Fruit fly (Drosophila melanogaster): Measurements from ENCODE around the gene CG12773.

CG12773 gene

dm6 chrX:1337998-1338397 lies 15.8 kb downstream of the CG12773 start:
- TF ChIP-seq CG11762 (GFP tag; optimal IDR thresholded peaks at IDR 0.05; ENCODE audit: insufficient read depth) = no peak
- TF ChIP-seq CG8632 (GFP tag; optimal IDR thresholded peaks at IDR 0.05) = no peak
- no peak for TF ChIP-seq topi (GFP tag; optimal IDR thresholded peaks at IDR 0.05)
- TF ChIP-seq CG6808 (GFP tag; optimal IDR thresholded peaks at IDR 0.05) = no peak
- TF ChIP-seq Sox102F (GFP tag; optimal IDR thresholded peaks at IDR 0.05) = no peak
- TF ChIP-seq CG3032 (tag; optimal IDR thresholded peaks at IDR 0.05) = no peak
- TF ChIP-seq Hr4 (GFP tag; optimal IDR thresholded peaks at IDR 0.05) = no peak
- peak; percentile 40; the same call in 1 of the 3 replicates for TF ChIP-seq eg (GFP tag; IDR thresholded peaks at IDR 0.05)
- TF ChIP-seq CG11294 (GFP tag; IDR thresholded peaks at IDR 0.05) = no peak
- TF ChIP-seq achi (GFP tag; optimal IDR thresholded peaks at IDR 0.05) = no peak
- no peak for TF ChIP-seq Hr39 (GFP tag; optimal IDR thresholded peaks at IDR 0.05)
- no peak for TF ChIP-seq CG6276 (GFP tag; optimal IDR thresholded peaks at IDR 0.05)
- TF ChIP-seq net (GFP tag; optimal IDR thresholded peaks at IDR 0.05) = no peak
- TF ChIP-seq Eip75B (GFP tag; optimal IDR thresholded peaks at IDR 0.05) = no peak
- TF ChIP-seq fd59A (GFP tag; optimal IDR thresholded peaks at IDR 0.05) = no peak
- no peak for TF ChIP-seq svp (GFP tag)
- no peak for TF ChIP-seq CG11902 (GFP tag; optimal IDR thresholded peaks at IDR 0.05)
- TF ChIP-seq fkh (GFP tag; optimal IDR thresholded peaks at IDR 0.05) = no peak
- TF ChIP-seq CG8319 (GFP tag; optimal IDR thresholded peaks at IDR 0.05) = no peak
- no peak for TF ChIP-seq CG9139 (GFP tag; optimal IDR thresholded peaks at IDR 0.05)
- TF ChIP-seq lz (GFP tag; optimal IDR thresholded peaks at IDR 0.05) = no peak
- no peak for TF ChIP-seq OdsH (GFP tag; optimal IDR thresholded peaks at IDR 0.05)
- no peak for TF ChIP-seq CG6854 (GFP tag; optimal IDR thresholded peaks at IDR 0.05)
- no peak for TF ChIP-seq vri (GFP tag; optimal IDR thresholded peaks at IDR 0.05)
- TF ChIP-seq fd85E (GFP tag; optimal IDR thresholded peaks at IDR 0.05) = no peak
- TF ChIP-seq CG10669 (GFP tag; optimal IDR thresholded peaks at IDR 0.05) = no peak
- TF ChIP-seq Sox14 (GFP tag; optimal IDR thresholded peaks at IDR 0.05) = no peak
- TF ChIP-seq CG3919 (GFP tag; optimal IDR thresholded peaks at IDR 0.05) = peak; percentile 29
- TF ChIP-seq ss (GFP tag; optimal IDR thresholded peaks at IDR 0.05) = peak in 1 of 2 experiments; percentile 18
- TF ChIP-seq CG4318 (GFP tag; optimal IDR thresholded peaks at IDR 0.05) = no peak
- no peak for TF ChIP-seq Ets21C (GFP tag; optimal IDR thresholded peaks at IDR 0.05)
- no peak for TF ChIP-seq CG1621 (tag; optimal IDR thresholded peaks at IDR 0.05)
- TF ChIP-seq Met (GFP tag; optimal IDR thresholded peaks at IDR 0.05) = no peak
- no peak for TF ChIP-seq Sox15 (GFP tag; optimal IDR thresholded peaks at IDR 0.05)
- no peak for TF ChIP-seq Eip93F (GFP tag; optimal IDR thresholded peaks at IDR 0.05)
- no peak for TF ChIP-seq CG6792 (GFP tag; optimal IDR thresholded peaks at IDR 0.05)
- no peak for TF ChIP-seq cyc (GFP tag; optimal IDR thresholded peaks at IDR 0.05)
- TF ChIP-seq CG15336 (GFP tag; IDR thresholded peaks at IDR 0.05) = peak; percentile 37; the same call in 1 of the 2 replicates
- TF ChIP-seq salr (GFP tag; optimal IDR thresholded peaks at IDR 0.05) = no peak
- no peak for TF ChIP-seq dsx (GFP tag; optimal IDR thresholded peaks at IDR 0.05; ENCODE audit: poor library complexity, severe bottlenecking)
- TF ChIP-seq Lpt (GFP tag; optimal IDR thresholded peaks at IDR 0.05) = peak; percentile 4
- no peak for TF ChIP-seq CG7368 (GFP tag; optimal IDR thresholded peaks at IDR 0.05)
- TF ChIP-seq Eip78C (GFP tag) = peak; percentile 44

- TF ChIP-seq CG34406 (GFP tag; optimal IDR thresholded peaks at IDR 0.05) (no peak), ss (GFP tag; optimal IDR thresholded peaks at IDR 0.05) (no peak), Hr39 (GFP tag; optimal IDR thresholded peaks at IDR 0.05) (peak; percentile 23), Sox102F (GFP tag; optimal IDR thresholded peaks at IDR 0.05) (no peak), Lpt (GFP tag; optimal IDR thresholded peaks at IDR 0.05) (no peak), dac (GFP tag; optimal IDR thresholded peaks at IDR 0.05) (no peak), salr (GFP tag; optimal IDR thresholded peaks at IDR 0.05) (peak in 1 of 2 experiments; percentile 18), CG3919 (GFP tag; optimal IDR thresholded peaks at IDR 0.05) (peak; percentile 3), fd59A (GFP tag; optimal IDR thresholded peaks at IDR 0.05) (no peak), CG6808 (GFP tag; optimal IDR thresholded peaks at IDR 0.05) (peak; percentile 9), CG15336 (GFP tag; IDR thresholded peaks at IDR 0.05) (no peak), Ets96B (tag; optimal IDR thresholded peaks at IDR 0.05) (no peak), CG31627 (GFP tag; optimal IDR thresholded peaks at IDR 0.05) (peak; percentile 23), eg (GFP tag; IDR thresholded peaks at IDR 0.05) (peak; percentile 42; the same call in 1 of the 3 replicates), CG10669 (GFP tag; optimal IDR thresholded peaks at IDR 0.05) (no peak), Smox (GFP tag; optimal IDR thresholded peaks at IDR 0.05) (peak; percentile 7), CG8632 (GFP tag; optimal IDR thresholded peaks at IDR 0.05) (no peak), Sox15 (GFP tag; optimal IDR thresholded peaks at IDR 0.05) (no peak), acj6 (GFP tag; optimal IDR thresholded peaks at IDR 0.05) (no peak), Eip78C (GFP tag) (peak; percentile 64), svp (GFP tag) (no peak), Sox14 (GFP tag; optimal IDR thresholded peaks at IDR 0.05) (no peak), topi (GFP tag; optimal IDR thresholded peaks at IDR 0.05) (no peak), CG11294 (GFP tag; IDR thresholded peaks at IDR 0.05) (no peak), CG6163 (GFP tag; IDR thresholded peaks at IDR 0.05) (0 out of 3 replicates have a peak, but pooled peaks have one; percentile 36), fkh (GFP tag; optimal IDR thresholded peaks at IDR 0.05) (no peak), CG11902 (GFP tag; optimal IDR thresholded peaks at IDR 0.05) (no peak)
Measured at dm6 chrX:1322214-1322613, 31.6 kb downstream of the CG12773 start, which contains the start of gene DAAM. DAAM (minus strand) TSS chrX:1322362.

Data from whole organism, prepupa.